Fruit fly (Drosophila melanogaster): ENCODE data around the gene CG33995.

The CG33995 gene

dm6 chr2L:5044892-5045619 is 2.0 kb downstream of the CG33995 start (continued):
- TF ChIP-seq phol (tag; optimal IDR thresholded peaks at IDR 0.05), result peak; percentile 65
- peak; percentile 63; the same call in 2 of the 3 replicates for TF ChIP-seq zfh1 (GFP tag; IDR thresholded peaks at IDR 0.05)
- TF ChIP-seq sob (GFP tag; IDR thresholded peaks at IDR 0.05), result no peak
- TF ChIP-seq CG3995 (GFP tag; optimal IDR thresholded peaks at IDR 0.05), result no peak
- TF ChIP-seq Jarid2 (GFP tag; optimal IDR thresholded peaks at IDR 0.05), result peak; percentile 29
- TF ChIP-seq BtbVII (GFP tag; optimal IDR thresholded peaks at IDR 0.05), result peak; percentile 46
- TF ChIP-seq ken (GFP tag; IDR thresholded peaks at IDR 0.05), result peak; percentile 60; the same call in 2 of the 3 replicates
- TF ChIP-seq CG11696 (GFP tag; IDR thresholded peaks at IDR 0.05), result peak; percentile 41; the same call in 1 of the 2 replicates
- peak in 1 of 2 experiments; percentile 1 for TF ChIP-seq crp (GFP tag; optimal IDR thresholded peaks at IDR 0.05)
- TF ChIP-seq Fer3 (tag; optimal IDR thresholded peaks at IDR 0.05), result peak; percentile 21
- no peak for TF ChIP-seq CG17912 (GFP tag; optimal IDR thresholded peaks at IDR 0.05)
- peak; percentile 25 for TF ChIP-seq HLH3B (GFP tag; IDR thresholded peaks at IDR 0.05)
- peak; percentile 5 for TF ChIP-seq Atf3 (GFP tag; optimal IDR thresholded peaks at IDR 0.05)
- TF ChIP-seq dmrt11E (tag; optimal IDR thresholded peaks at IDR 0.05), result peak; percentile 31
- peak; percentile 48; the same call in 2 of the 3 replicates for TF ChIP-seq CG34422 (GFP tag; IDR thresholded peaks at IDR 0.05)
- TF ChIP-seq CG4820 (GFP tag; optimal IDR thresholded peaks at IDR 0.05), result peak; percentile 10
- TF ChIP-seq sc (optimal IDR thresholded peaks at IDR 0.05), result no peak
- peak; percentile 52 for TF ChIP-seq sc (GFP tag; optimal IDR thresholded peaks at IDR 0.05)
- peak; percentile 57 for TF ChIP-seq CG8924 (tag; optimal IDR thresholded peaks at IDR 0.05)
- TF ChIP-seq NFAT (GFP tag; IDR thresholded peaks at IDR 0.05), result peak; percentile 75
- peak; percentile 26 for TF ChIP-seq CG6765 (GFP tag; optimal IDR thresholded peaks at IDR 0.05)
- TF ChIP-seq CG6689 (GFP tag; IDR thresholded peaks at IDR 0.05), result peak; percentile 45; the same call in 1 of the 2 replicates
- peak; percentile 33 for TF ChIP-seq shn (GFP tag; optimal IDR thresholded peaks at IDR 0.05)
- peak; percentile 52 for TF ChIP-seq chm (GFP tag; IDR thresholded peaks at IDR 0.05)
- peak; percentile 66 for TF ChIP-seq Oli (tag; optimal IDR thresholded peaks at IDR 0.05)
- TF ChIP-seq hkb (optimal IDR thresholded peaks at IDR 0.05), result no peak
- TF ChIP-seq hkb (GFP tag; IDR thresholded peaks at IDR 0.05), result peak; percentile 55
- TF ChIP-seq stwl (tag; optimal IDR thresholded peaks at IDR 0.05), result no peak
- peak; percentile 4 for TF ChIP-seq maf-S (GFP tag; optimal IDR thresholded peaks at IDR 0.05)
- TF ChIP-seq CG13624 (GFP tag; optimal IDR thresholded peaks at IDR 0.05), result peak; percentile 45
- peak; percentile 40; the same call in 1 of the 3 replicates for TF ChIP-seq sr (GFP tag; IDR thresholded peaks at IDR 0.05)
- peak; percentile 67 for TF ChIP-seq Sox102F (GFP tag; optimal IDR thresholded peaks at IDR 0.05)
- TF ChIP-seq Xbp1 (GFP tag; optimal IDR thresholded peaks at IDR 0.05), result peak; percentile 47
- 0 out of 3 replicates have a peak, but pooled peaks have one; percentile 39 for TF ChIP-seq so (GFP tag; IDR thresholded peaks at IDR 0.05)
- peak; percentile 11 for TF ChIP-seq trem (tag; optimal IDR thresholded peaks at IDR 0.05)
- TF ChIP-seq sd (tag; optimal IDR thresholded peaks at IDR 0.05), result peak; percentile 28
- no peak for TF ChIP-seq gfzf (GFP tag; optimal IDR thresholded peaks at IDR 0.05)
- TF ChIP-seq sqz (GFP tag; optimal IDR thresholded peaks at IDR 0.05), result peak; percentile 82
- peak; percentile 14 for TF ChIP-seq CG1603 (tag; optimal IDR thresholded peaks at IDR 0.05)
- peak; percentile 26 for TF ChIP-seq CG5180 (GFP tag; optimal IDR thresholded peaks at IDR 0.05)
- TF ChIP-seq Rx (GFP tag; IDR thresholded peaks at IDR 0.05), result peak; percentile 24; the same call in 1 of the 2 replicates
- TF ChIP-seq CG10654 (GFP tag; optimal IDR thresholded peaks at IDR 0.05), result peak; percentile 14
- peak; percentile 85 for TF ChIP-seq Gug (GFP tag; IDR thresholded peaks at IDR 0.05)
- no peak for TF ChIP-seq Usf (GFP tag; optimal IDR thresholded peaks at IDR 0.05)
- no peak; the same call in 1 of the 2 replicates for TF ChIP-seq ham (GFP tag; IDR thresholded peaks at IDR 0.05)
- peak; percentile 32 for TF ChIP-seq gsb-n (tag; optimal IDR thresholded peaks at IDR 0.05)
- no peak for TF ChIP-seq CG17802 (tag; optimal IDR thresholded peaks at IDR 0.05)
- 0 out of 2 replicates have a peak, but pooled peaks have one; percentile 23 for TF ChIP-seq E2f2 (GFP tag; IDR thresholded peaks at IDR 0.05)
- TF ChIP-seq CG15269 (tag; optimal IDR thresholded peaks at IDR 0.05), result peak; percentile 72

All from whole organism, embryonic.